Worm (Caenorhabditis elegans): ENCODE measurements around the gene T01B10.5.

DNA sequence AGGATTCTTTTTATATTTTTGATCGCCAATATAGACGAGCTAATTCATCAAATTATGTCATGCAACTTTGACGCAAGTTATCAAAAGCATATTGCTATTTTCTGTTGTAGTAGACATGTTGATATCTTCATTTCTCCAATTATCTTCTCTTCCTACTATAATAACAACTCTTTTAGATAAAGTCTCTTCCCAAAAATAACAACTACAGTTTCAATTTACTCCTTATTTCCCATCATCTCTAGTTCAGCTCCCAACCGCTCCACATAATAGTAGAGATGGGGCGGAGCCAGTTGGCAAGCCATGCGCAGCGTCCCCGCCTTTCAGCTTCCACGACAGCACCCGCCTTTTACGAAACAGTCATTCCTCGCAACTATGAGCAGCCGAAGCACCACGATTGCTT lies 32.8 kb downstream of the T01B10.5 start, which contains the start of gene flp-5:
- no peak for TF ChIP-seq tbx-8 (GFP tag; optimal IDR thresholded peaks at IDR 0.05)
- no peak for TF ChIP-seq mep-1 (tag; optimal IDR thresholded peaks at IDR 0.05)
- no peak for TF ChIP-seq nhr-2 (tag; optimal IDR thresholded peaks at IDR 0.05)
- no peak for TF ChIP-seq ztf-11 (tag; optimal IDR thresholded peaks at IDR 0.05)

All from whole organism, mixed stage, embryonic.